Worm (Caenorhabditis elegans) whole organism, mixed stage, embryonic: Measurements from ENCODE around the gene T05C1.1.

ENCODE experiments used
- blmp-1 ChIP-seq: fragments of 150-350 bp; optimal IDR thresholded peaks from 2 replicates; lab custom pipeline; 2014; ENCODE audit warnings: missing biosample characterization, missing genetic modification characterization
- ceh-39 ChIP-seq: fragments of 150-350 bp; optimal IDR thresholded peaks from 2 replicates; lab custom pipeline; 2014; ENCODE audit warnings: missing biosample characterization, missing genetic modification characterization
- elt-1 ChIP-seq: sonication (generic microtip); optimal IDR thresholded peaks from 2 replicates; lab custom pipeline; 2017; ENCODE audit warnings: missing genetic modification characterization, mild to moderate bottlenecking, missing compliant biosample characterization, antibody characterized with exemption, moderate library complexity, borderline replicate concordance; ENCODE audit not compliant: insufficient read depth
- flh-1 ChIP-seq: fragments of 200-800 bp; sonication (Bioruptor generic); optimal IDR thresholded peaks from 2 replicates; lab custom pipeline; 2018; ENCODE audit warnings: mild to moderate bottlenecking, missing genetic modification characterization, moderate library complexity, missing compliant biosample characterization
- lin-32 ChIP-seq: fragments of 200-800 bp; sonication (Bioruptor generic); optimal IDR thresholded peaks from 2 replicates; lab custom pipeline; 2018; ENCODE audit warnings: mild to moderate bottlenecking, missing genetic modification characterization, missing compliant biosample characterization
- lsy-2 ChIP-seq: fragments of 150-350 bp; optimal IDR thresholded peaks from 2 replicates; lab custom pipeline; 2014; ENCODE audit warnings: missing biosample characterization, missing genetic modification characterization
- nhr-76 ChIP-seq: sonication (generic microtip); optimal IDR thresholded peaks from 2 replicates; lab custom pipeline; 2017; ENCODE audit warnings: missing biosample characterization, missing genetic modification characterization
- pha-4 ChIP-seq: fragments of 150-350 bp; optimal IDR thresholded peaks from 2 replicates; lab custom pipeline; 2018; ENCODE audit warnings: missing biosample characterization, missing genetic modification reagents, missing genetic modification characterization
- sem-2 ChIP-seq: fragments of 200-800 bp; sonication (Bioruptor generic); optimal IDR thresholded peaks from 2 replicates; lab custom pipeline; 2018; ENCODE audit warnings: mild to moderate bottlenecking, missing genetic modification characterization, missing compliant biosample characterization
- snpc-4 ChIP-seq: fragments of 150-350 bp; optimal IDR thresholded peaks from 2 replicates; lab custom pipeline; 2014; ENCODE audit warnings: missing biosample characterization, missing genetic modification characterization
- unc-62 ChIP-seq: fragments of 150-350 bp; optimal IDR thresholded peaks from 2 replicates; lab custom pipeline; 2014; ENCODE audit warnings: missing biosample characterization, missing genetic modification reagents, missing genetic modification characterization

ce11 chrII:4478303-4478702 lies at the start of gene T05C1.1:
- TF ChIP-seq flh-1 (GFP tag; lab: Kevin White, UChicago), result no peak
- no peak for TF ChIP-seq lin-32
- TF ChIP-seq blmp-1 (tag; lab: Kevin White, UChicago), result no peak
- TF ChIP-seq nhr-76, result no peak
- TF ChIP-seq unc-62 (GFP tag; lab: Kevin White, UChicago), result no peak
- no peak for TF ChIP-seq ceh-39 (tag; lab: Kevin White, UChicago)
- no peak for TF ChIP-seq pha-4 (tag; lab: Kevin White, UChicago)
- no peak for TF ChIP-seq elt-1 (tag; lab: Kevin White, UChicago)
- no peak for TF ChIP-seq snpc-4 (tag; lab: Kevin White, UChicago)
- no peak for TF ChIP-seq sem-2 (GFP tag; lab: Kevin White, UChicago)
- no peak for TF ChIP-seq lsy-2
